Worm (Caenorhabditis elegans) whole organism, mixed stage, embryonic: ENCODE measurements around the gene str-13.

ENCODE experiments used
- M03D4.4 ChIP-seq: sonication (generic microtip); optimal IDR thresholded peaks from 2 replicates; lab custom pipeline; 2017; ENCODE audit warnings: mild to moderate bottlenecking, missing genetic modification characterization, missing compliant biosample characterization
- bed-3 ChIP-seq: fragments of 200-800 bp; sonication (Bioruptor generic); optimal IDR thresholded peaks from 3 replicates; lab custom pipeline; 2018; ENCODE audit warnings: mild to moderate bottlenecking, missing genetic modification characterization, moderate library complexity, missing compliant biosample characterization
- blmp-1 ChIP-seq: fragments of 150-350 bp; optimal IDR thresholded peaks from 2 replicates; lab custom pipeline; 2014; ENCODE audit warnings: missing biosample characterization, missing genetic modification characterization
- ceh-39 ChIP-seq: fragments of 150-350 bp; optimal IDR thresholded peaks from 2 replicates; lab custom pipeline; 2014; ENCODE audit warnings: missing biosample characterization, missing genetic modification characterization
- ceh-43 ChIP-seq: fragments of 200-800 bp; sonication (Bioruptor generic); optimal IDR thresholded peaks from 2 replicates; lab custom pipeline; 2018; ENCODE audit warnings: mild to moderate bottlenecking, missing genetic modification characterization, moderate library complexity, missing compliant biosample characterization
- ceh-83 ChIP-seq: fragments of 200-800 bp; sonication (Bioruptor generic); optimal IDR thresholded peaks from 2 replicates; lab custom pipeline; 2018; ENCODE audit warnings: mild to moderate bottlenecking, missing genetic modification characterization, missing compliant biosample characterization
- ces-1 ChIP-seq: fragments of 150-350 bp; optimal IDR thresholded peaks from 2 replicates; lab custom pipeline; 2014; ENCODE audit warnings: missing biosample characterization, missing genetic modification reagents, missing genetic modification characterization
- cnd-1 ChIP-seq: fragments of 200-800 bp; sonication (Bioruptor generic); optimal IDR thresholded peaks from 2 replicates; lab custom pipeline; 2018; ENCODE audit warnings: mild to moderate bottlenecking, missing genetic modification characterization, missing compliant biosample characterization
- drap-1 ChIP-seq: fragments of 200-800 bp; sonication (Bioruptor generic); optimal IDR thresholded peaks from 3 replicates; lab custom pipeline; 2018; ENCODE audit warnings: mild to moderate bottlenecking, missing genetic modification characterization, missing compliant biosample characterization
- elt-1 ChIP-seq: sonication (generic microtip); optimal IDR thresholded peaks from 2 replicates; lab custom pipeline; 2017; ENCODE audit warnings: missing genetic modification characterization, mild to moderate bottlenecking, missing compliant biosample characterization, antibody characterized with exemption, moderate library complexity, borderline replicate concordance; ENCODE audit not compliant: insufficient read depth
- elt-3 ChIP-seq: fragments of 150-350 bp; optimal IDR thresholded peaks from 2 replicates; lab custom pipeline; 2014; ENCODE audit warnings: missing biosample characterization, missing genetic modification characterization
- flh-1 ChIP-seq: fragments of 200-800 bp; sonication (Bioruptor generic); optimal IDR thresholded peaks from 2 replicates; lab custom pipeline; 2018; ENCODE audit warnings: mild to moderate bottlenecking, missing genetic modification characterization, moderate library complexity, missing compliant biosample characterization
- ham-2 ChIP-seq: fragments of 200-800 bp; sonication (Bioruptor generic); optimal IDR thresholded peaks from 2 replicates; lab custom pipeline; 2018; ENCODE audit warnings: mild to moderate bottlenecking, missing genetic modification characterization, missing compliant biosample characterization
- lin-13 ChIP-seq: fragments of 150-350 bp; optimal IDR thresholded peaks from 2 replicates; lab custom pipeline; 2014; ENCODE audit warnings: missing biosample characterization, missing genetic modification characterization
- lin-32 ChIP-seq: fragments of 200-800 bp; sonication (Bioruptor generic); optimal IDR thresholded peaks from 2 replicates; lab custom pipeline; 2018; ENCODE audit warnings: mild to moderate bottlenecking, missing genetic modification characterization, missing compliant biosample characterization
- lsy-2 ChIP-seq: fragments of 150-350 bp; optimal IDR thresholded peaks from 2 replicates; lab custom pipeline; 2014; ENCODE audit warnings: missing biosample characterization, missing genetic modification characterization
- mab-5 ChIP-seq: fragments of 150-350 bp; optimal IDR thresholded peaks from 2 replicates; lab custom pipeline; 2014; ENCODE audit warnings: missing biosample characterization, missing genetic modification characterization
- mep-1 ChIP-seq: fragments of 150-350 bp; optimal IDR thresholded peaks from 2 replicates; lab custom pipeline; 2017; ENCODE audit warnings: missing biosample characterization, missing genetic modification reagents, missing genetic modification characterization, inconsistent platforms
- mls-2 ChIP-seq: sonication (generic microtip); optimal IDR thresholded peaks from 2 replicates; lab custom pipeline; 2016; ENCODE audit warnings: mild to moderate bottlenecking, missing genetic modification characterization, moderate library complexity, missing compliant biosample characterization
- nhr-12 ChIP-seq: fragments of 150-350 bp; optimal IDR thresholded peaks from 2 replicates; lab custom pipeline; 2014; ENCODE audit warnings: missing biosample characterization, missing genetic modification characterization
- nhr-2 ChIP-seq: fragments of 150-350 bp; optimal IDR thresholded peaks from 2 replicates; lab custom pipeline; 2014; ENCODE audit warnings: missing biosample characterization, missing genetic modification characterization
- nhr-237 ChIP-seq: fragments of 150-350 bp; optimal IDR thresholded peaks from 2 replicates; lab custom pipeline; 2014; ENCODE audit warnings: missing biosample characterization, missing genetic modification characterization
- nhr-28 ChIP-seq: fragments of 150-350 bp; optimal IDR thresholded peaks from 2 replicates; lab custom pipeline; 2014; ENCODE audit warnings: missing biosample characterization, missing genetic modification characterization
- nhr-76 ChIP-seq: sonication (generic microtip); optimal IDR thresholded peaks from 2 replicates; lab custom pipeline; 2017; ENCODE audit warnings: missing biosample characterization, missing genetic modification characterization
- pha-4 ChIP-seq: fragments of 150-350 bp; optimal IDR thresholded peaks from 2 replicates; lab custom pipeline; 2018; ENCODE audit warnings: missing biosample characterization, missing genetic modification reagents, missing genetic modification characterization
- sem-2 ChIP-seq: fragments of 200-800 bp; sonication (Bioruptor generic); optimal IDR thresholded peaks from 2 replicates; lab custom pipeline; 2018; ENCODE audit warnings: mild to moderate bottlenecking, missing genetic modification characterization, missing compliant biosample characterization
- snpc-4 ChIP-seq: fragments of 150-350 bp; optimal IDR thresholded peaks from 2 replicates; lab custom pipeline; 2014; ENCODE audit warnings: missing biosample characterization, missing genetic modification characterization
- sptf-1 ChIP-seq: sonication (generic microtip); optimal IDR thresholded peaks from 2 replicates; lab custom pipeline; 2017; ENCODE audit warnings: mild to moderate bottlenecking, missing genetic modification characterization, moderate library complexity, missing compliant biosample characterization
- tbx-8 ChIP-seq: fragments of 200-800 bp; sonication (Bioruptor generic); optimal IDR thresholded peaks from 2 replicates; lab custom pipeline; 2018; ENCODE audit warnings: mild to moderate bottlenecking, missing genetic modification characterization, moderate library complexity, missing compliant biosample characterization
- unc-120 ChIP-seq: sonication (generic microtip); optimal IDR thresholded peaks from 2 replicates; lab custom pipeline; 2017; ENCODE audit warnings: missing genetic modification characterization, missing compliant biosample characterization; ENCODE audit not compliant: poor library complexity, severe bottlenecking
- unc-39 ChIP-seq: fragments of 150-350 bp; optimal IDR thresholded peaks from 2 replicates; lab custom pipeline; 2014; ENCODE audit warnings: missing biosample characterization, missing genetic modification characterization
- unc-62 ChIP-seq: fragments of 150-350 bp; optimal IDR thresholded peaks from 2 replicates; lab custom pipeline; 2014; ENCODE audit warnings: missing biosample characterization, missing genetic modification reagents, missing genetic modification characterization
- zip-8 ChIP-seq: fragments of 150-350 bp; optimal IDR thresholded peaks from 2 replicates; lab custom pipeline; 2014; ENCODE audit warnings: missing biosample characterization, missing genetic modification characterization
- ztf-11 ChIP-seq: fragments of 150-350 bp; optimal IDR thresholded peaks from 2 replicates; lab custom pipeline; 2014; ENCODE audit warnings: missing biosample characterization, missing genetic modification characterization

str-13 gene

DNA sequence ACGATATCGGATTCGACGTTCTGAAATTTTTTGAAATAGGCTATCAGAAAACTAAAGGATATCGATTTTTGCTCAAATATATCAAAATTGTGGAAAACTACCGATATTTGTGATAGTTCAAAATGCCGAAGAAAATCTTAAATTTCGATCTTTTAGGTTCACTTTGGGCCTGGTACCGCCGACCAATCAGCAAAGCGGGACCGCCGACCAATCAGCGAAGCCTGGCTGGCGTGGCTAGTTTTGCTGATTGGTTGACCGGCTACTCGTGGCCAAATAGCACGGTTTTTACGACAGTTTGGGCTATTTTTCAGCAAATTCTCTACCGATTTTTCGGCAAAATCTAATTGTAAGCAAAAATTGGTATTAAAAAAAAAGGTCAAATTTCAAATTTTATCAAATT is 16.8 kb downstream of the str-13 start:
- no peak for TF ChIP-seq ham-2
- no peak for TF ChIP-seq lsy-2 (tag; lab: Kevin White, UChicago)
- TF ChIP-seq mab-5 = no peak
- no peak for TF ChIP-seq pha-4 (tag; lab: Kevin White, UChicago)
- no peak for TF ChIP-seq snpc-4
- no peak for TF ChIP-seq ztf-11 (tag; lab: Kevin White, UChicago)
- TF ChIP-seq mls-2 (tag; lab: Kevin White, UChicago) = no peak
- no peak for TF ChIP-seq M03D4.4
- TF ChIP-seq sptf-1 (tag; lab: Kevin White, UChicago) = no peak
- TF ChIP-seq nhr-237 (tag; lab: Kevin White, UChicago) = no peak
- TF ChIP-seq, all 35 proteins: peak for 0

DNA sequence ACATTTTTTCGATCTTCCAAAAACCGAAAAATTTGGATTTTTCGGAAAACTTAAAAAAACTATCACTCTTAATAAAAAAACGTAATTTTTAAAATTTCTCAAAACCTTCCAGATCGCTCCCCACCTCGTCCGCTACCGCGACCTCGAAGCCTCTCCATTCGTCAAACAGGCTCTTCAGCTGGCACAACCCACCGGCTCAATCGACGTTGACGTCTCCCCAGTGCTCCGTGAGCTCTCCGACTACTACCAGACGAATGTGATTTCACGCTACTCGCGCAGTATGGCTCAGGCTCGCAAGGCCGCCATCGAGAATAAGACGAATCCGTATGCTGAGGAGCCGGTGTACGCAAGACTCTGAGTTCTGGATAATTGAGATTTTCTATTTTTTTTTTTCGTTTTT is 20.6 kb downstream of the str-13 start:
- no peak for TF ChIP-seq mls-2 (tag; lab: Kevin White, UChicago)
- no peak for TF ChIP-seq unc-120
- no peak for TF ChIP-seq elt-1 (tag; lab: Kevin White, UChicago)
- TF ChIP-seq unc-62 (GFP tag; lab: Kevin White, UChicago) = no peak
- TF ChIP-seq lin-32 = no peak
- no peak for TF ChIP-seq tbx-8 (GFP tag; lab: Kevin White, UChicago)
- no peak for TF ChIP-seq mep-1 (tag; lab: Kevin White, UChicago)
- no peak for TF ChIP-seq nhr-2 (tag; lab: Kevin White, UChicago)
- no peak for TF ChIP-seq zip-8 (tag; lab: Kevin White, UChicago)
- TF ChIP-seq nhr-76 = no peak
- TF ChIP-seq elt-3 (tag; lab: Kevin White, UChicago) = no peak
- TF ChIP-seq lin-13 (tag; lab: Kevin White, UChicago) = no peak
- TF ChIP-seq M03D4.4 = no peak
- no peak for TF ChIP-seq ceh-83 (GFP tag; lab: Kevin White, UChicago)
- TF ChIP-seq blmp-1 = no peak
- TF ChIP-seq ceh-39 = no peak

DNA sequence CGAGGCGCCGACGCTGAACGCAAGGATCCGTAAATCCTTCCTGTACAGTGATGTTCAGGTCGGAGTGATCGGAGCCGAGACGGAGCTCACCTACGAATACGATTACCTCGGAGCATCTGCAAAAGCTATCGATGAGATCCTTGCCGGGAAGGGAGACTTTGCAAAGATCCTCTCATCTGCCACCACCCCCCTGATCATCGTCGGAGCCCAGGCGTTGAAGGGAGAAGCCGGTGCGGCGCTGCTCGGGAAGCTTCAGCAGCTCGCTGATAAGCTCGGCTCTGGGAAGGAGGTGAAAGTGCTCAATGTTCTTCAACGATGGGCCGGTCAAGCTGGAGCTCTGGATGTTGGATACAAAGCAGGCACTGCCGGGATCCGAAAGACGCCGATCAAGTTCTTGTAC is 23.7 kb downstream of the str-13 start:
- TF ChIP-seq elt-3 (tag; lab: Kevin White, UChicago) = no peak
- TF ChIP-seq nhr-28 (tag; lab: Kevin White, UChicago) = no peak
- no peak for TF ChIP-seq lin-13 (tag; lab: Kevin White, UChicago)
- TF ChIP-seq bed-3 (GFP tag; lab: Kevin White, UChicago) = no peak
- no peak for TF ChIP-seq unc-39
- no peak for TF ChIP-seq ztf-11 (tag; lab: Kevin White, UChicago)
- no peak for TF ChIP-seq ceh-39
- TF ChIP-seq lsy-2 (tag; lab: Kevin White, UChicago) = no peak
- TF ChIP-seq nhr-76 = no peak
- TF ChIP-seq ces-1 (GFP tag; lab: Kevin White, UChicago) = no peak
- TF ChIP-seq unc-120 = no peak
- TF ChIP-seq sem-2 (GFP tag; lab: Kevin White, UChicago) = no peak
- TF ChIP-seq blmp-1 = no peak
- TF ChIP-seq mls-2 (tag; lab: Kevin White, UChicago) = no peak
- no peak for TF ChIP-seq unc-62 (GFP tag; lab: Kevin White, UChicago)
- no peak for TF ChIP-seq elt-1 (tag; lab: Kevin White, UChicago)
- TF ChIP-seq tbx-8 (GFP tag; lab: Kevin White, UChicago) = no peak
- no peak for TF ChIP-seq nhr-237 (tag; lab: Kevin White, UChicago)
- TF ChIP-seq drap-1 (GFP tag; lab: Kevin White, UChicago) = no peak

DNA sequence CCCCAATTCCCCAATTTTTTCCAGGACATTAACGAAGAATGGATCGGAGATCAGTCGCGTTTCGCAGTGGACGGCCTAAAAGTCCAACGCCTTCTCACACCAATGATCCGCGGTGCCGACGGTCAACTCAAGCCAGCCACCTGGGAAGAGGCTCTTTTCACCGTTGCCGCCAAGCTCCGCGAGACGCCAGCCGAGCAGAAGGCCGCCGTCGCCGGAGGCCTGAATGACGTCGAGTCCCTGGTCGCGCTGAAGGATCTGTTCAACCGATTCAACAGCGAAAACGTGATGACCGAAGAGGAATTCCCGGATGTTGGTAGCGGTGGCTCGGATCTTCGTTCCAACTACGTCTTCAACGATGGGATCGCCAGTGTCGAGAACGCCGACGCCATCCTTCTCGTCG is 24.1 kb downstream of the str-13 start:
- TF ChIP-seq nhr-28 (tag; lab: Kevin White, UChicago) = no peak
- TF ChIP-seq elt-3 (tag; lab: Kevin White, UChicago) = no peak
- no peak for TF ChIP-seq zip-8 (tag; lab: Kevin White, UChicago)
- TF ChIP-seq ceh-39 = no peak
- TF ChIP-seq unc-120 = no peak
- TF ChIP-seq unc-39 = no peak
- no peak for TF ChIP-seq M03D4.4
- no peak for TF ChIP-seq nhr-237 (tag; lab: Kevin White, UChicago)
- no peak for TF ChIP-seq ceh-43 (GFP tag; lab: Kevin White, UChicago)
- TF ChIP-seq unc-62 (GFP tag; lab: Kevin White, UChicago) = no peak
- no peak for TF ChIP-seq ces-1 (GFP tag; lab: Kevin White, UChicago)
- TF ChIP-seq ham-2 = no peak
- no peak for TF ChIP-seq drap-1 (GFP tag; lab: Kevin White, UChicago)

DNA sequence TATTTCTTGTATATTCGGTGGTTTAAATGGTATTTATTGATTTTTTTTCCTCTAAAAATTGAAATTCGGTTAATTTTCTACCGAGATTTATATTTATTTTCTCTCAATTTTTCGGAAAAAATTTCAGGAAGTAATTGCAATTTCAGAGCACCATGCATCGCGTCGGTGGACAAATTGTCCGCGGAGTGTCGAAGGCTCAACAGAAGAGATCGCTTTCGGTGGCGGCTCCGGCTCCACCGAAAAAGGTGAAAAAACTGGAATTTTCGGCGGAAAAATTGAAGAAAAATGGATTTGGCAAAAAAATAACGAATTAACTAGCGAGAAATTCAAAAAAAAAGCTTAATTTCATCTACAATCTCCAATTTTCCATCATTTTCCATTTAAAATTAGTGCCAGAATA is 28.2 kb downstream of the str-13 start, which contains the start of gene nuo-5:
Gene nuo-5, plus strand, starts transcription at position 147 of the 400 bp plus-strand sequence.
- no peak for TF ChIP-seq tbx-8 (GFP tag; lab: Kevin White, UChicago)
- TF ChIP-seq nhr-2 (tag; lab: Kevin White, UChicago) = no peak
- no peak for TF ChIP-seq ceh-43 (GFP tag; lab: Kevin White, UChicago)
- TF ChIP-seq pha-4 (tag; lab: Kevin White, UChicago) = no peak
- TF ChIP-seq unc-39 = no peak
- TF ChIP-seq nhr-12 (tag; lab: Kevin White, UChicago) = no peak
- TF ChIP-seq nhr-28 (tag; lab: Kevin White, UChicago) = no peak
- no peak for TF ChIP-seq lin-13 (tag; lab: Kevin White, UChicago)
- no peak for TF ChIP-seq nhr-237 (tag; lab: Kevin White, UChicago)
- no peak for TF ChIP-seq drap-1 (GFP tag; lab: Kevin White, UChicago)
- no peak for TF ChIP-seq flh-1 (GFP tag; lab: Kevin White, UChicago)
- TF ChIP-seq mab-5 = no peak
- no peak for TF ChIP-seq elt-3 (tag; lab: Kevin White, UChicago)
- TF ChIP-seq unc-62 (GFP tag; lab: Kevin White, UChicago) = no peak
- no peak for TF ChIP-seq ceh-83 (GFP tag; lab: Kevin White, UChicago)
- no peak for TF ChIP-seq mls-2 (tag; lab: Kevin White, UChicago)
- TF ChIP-seq ces-1 (GFP tag; lab: Kevin White, UChicago) = no peak
- no peak for TF ChIP-seq cnd-1 (tag; lab: Kevin White, UChicago)
- TF ChIP-seq elt-1 (tag; lab: Kevin White, UChicago) = no peak
- no peak for TF ChIP-seq ztf-11 (tag; lab: Kevin White, UChicago)
